Worm (Caenorhabditis elegans) whole organism, late embryonic: Measurements from ENCODE around the gene T05B4.12.

Source experiments
- C08G9.2 ChIP-seq: sonication (generic microtip); optimal IDR thresholded peaks from 2 replicates; lab custom pipeline; 2016; ENCODE audit warnings: mild to moderate bottlenecking, missing genetic modification characterization, moderate library complexity, missing compliant biosample characterization
- C38D4.7 ChIP-seq: fragments of 200-800 bp; sonication (Bioruptor generic); optimal IDR thresholded peaks from 2 replicates; lab custom pipeline; 2018; ENCODE audit warnings: mild to moderate bottlenecking, missing genetic modification characterization, moderate library complexity, missing compliant biosample characterization
- K02D7.2 ChIP-seq: sonication (generic microtip); optimal IDR thresholded peaks from 2 replicates; lab custom pipeline; 2017; ENCODE audit warnings: mild to moderate bottlenecking, missing genetic modification characterization, missing compliant biosample characterization
- K09A11.1 ChIP-seq: sonication (generic microtip); optimal IDR thresholded peaks from 2 replicates; lab custom pipeline; 2017; ENCODE audit warnings: antibody characterized with exemption, mild to moderate bottlenecking, missing genetic modification characterization, missing compliant biosample characterization; ENCODE audit not compliant: insufficient read depth
- T23F11.4 ChIP-seq: fragments of 200-800 bp; sonication (Bioruptor generic); optimal IDR thresholded peaks from 2 replicates; lab custom pipeline; 2018; ENCODE audit warnings: mild to moderate bottlenecking, missing genetic modification characterization, missing compliant biosample characterization
- Y22D7AL.16 ChIP-seq: sonication (generic microtip); optimal IDR thresholded peaks from 2 replicates; lab custom pipeline; 2016; ENCODE audit warnings: missing genetic modification characterization, missing compliant biosample characterization
- ama-1 ChIP-seq: fragments of 150-350 bp; optimal IDR thresholded peaks from 2 replicates; lab custom pipeline; 2014
- ceh-14 ChIP-seq: sonication (generic microtip); optimal IDR thresholded peaks from 2 replicates; lab custom pipeline; 2016; ENCODE audit warnings: missing genotype, missing genetic modification characterization, missing compliant biosample characterization
- ceh-18 ChIP-seq: sonication (generic microtip); optimal IDR thresholded peaks from 2 replicates; lab custom pipeline; 2016; ENCODE audit warnings: missing genetic modification characterization, missing compliant biosample characterization
- ceh-19 ChIP-seq: fragments of 200-800 bp; sonication (Bioruptor generic); optimal IDR thresholded peaks from 2 replicates; lab custom pipeline; 2018; ENCODE audit warnings: mild to moderate bottlenecking, missing genetic modification characterization, missing compliant biosample characterization
- ceh-22 ChIP-seq: sonication (generic microtip); optimal IDR thresholded peaks from 2 replicates; lab custom pipeline; 2017; ENCODE audit warnings: missing biosample characterization, missing genetic modification characterization
- ceh-31 ChIP-seq: sonication (generic microtip); optimal IDR thresholded peaks from 2 replicates; lab custom pipeline; 2016; ENCODE audit warnings: missing genetic modification characterization, missing compliant biosample characterization
- ceh-34 ChIP-seq: sonication (generic microtip); optimal IDR thresholded peaks from 2 replicates; lab custom pipeline; 2016; ENCODE audit warnings: mild to moderate bottlenecking, missing genetic modification characterization, missing compliant biosample characterization
- ceh-45 ChIP-seq: fragments of 200-800 bp; sonication (Bioruptor generic); IDR thresholded peaks from 2 replicates; pipeline ENCODE4 v1.3.6; 2022; ENCODE audit warnings: missing genetic modification reagents, missing genetic modification characterization, missing compliant biosample characterization
- che-1 ChIP-seq: sonication (generic microtip); optimal IDR thresholded peaks from 2 replicates; lab custom pipeline; 2016; ENCODE audit warnings: mild to moderate bottlenecking, missing genetic modification characterization, missing compliant biosample characterization
- dmd-4 ChIP-seq: sonication (generic microtip); optimal IDR thresholded peaks from 2 replicates; lab custom pipeline; 2016; ENCODE audit warnings: borderline replicate concordance, missing genetic modification characterization, missing compliant biosample characterization
- dve-1 ChIP-seq: sonication (generic microtip); optimal IDR thresholded peaks from 2 replicates; lab custom pipeline; 2017; ENCODE audit warnings: antibody characterized with exemption, mild to moderate bottlenecking, missing genetic modification characterization, missing compliant biosample characterization
- fkh-6 ChIP-seq: sonication (generic microtip); optimal IDR thresholded peaks from 2 replicates; lab custom pipeline; 2016; ENCODE audit warnings: missing genetic modification characterization, missing compliant biosample characterization
- gmeb-2 ChIP-seq: sonication (generic microtip); optimal IDR thresholded peaks from 2 replicates; lab custom pipeline; 2016; ENCODE audit warnings: missing genetic modification characterization, inconsistent platforms, missing compliant biosample characterization
- hlh-13 ChIP-seq: fragments of 200-800 bp; sonication (Bioruptor generic); optimal IDR thresholded peaks from 2 replicates; lab custom pipeline; 2018; ENCODE audit warnings: mild to moderate bottlenecking, missing genetic modification characterization, missing compliant biosample characterization
- hlh-8 ChIP-seq: sonication (generic microtip); optimal IDR thresholded peaks from 2 replicates; lab custom pipeline; 2016; ENCODE audit warnings: missing genotype, missing genetic modification characterization, missing compliant biosample characterization
- lim-6 ChIP-seq: sonication (generic microtip); optimal IDR thresholded peaks from 2 replicates; lab custom pipeline; 2016; ENCODE audit warnings: missing genetic modification characterization, missing compliant biosample characterization
- lin-11 ChIP-seq: fragments of 200-800 bp; sonication (Bioruptor generic); optimal IDR thresholded peaks from 2 replicates; lab custom pipeline; 2018; ENCODE audit warnings: mild to moderate bottlenecking, missing genetic modification characterization, missing compliant biosample characterization
- mec-3 ChIP-seq: sonication (generic microtip); optimal IDR thresholded peaks from 2 replicates; lab custom pipeline; 2016; ENCODE audit warnings: borderline replicate concordance, missing genetic modification characterization, missing compliant biosample characterization
- nfya-1 ChIP-seq: sonication (generic microtip); optimal IDR thresholded peaks from 2 replicates; lab custom pipeline; 2017; ENCODE audit warnings: missing genetic modification characterization, mild to moderate bottlenecking, missing compliant biosample characterization, antibody characterized with exemption, moderate library complexity
- nhr-11 ChIP-seq: fragments of 150-350 bp; optimal IDR thresholded peaks from 2 replicates; lab custom pipeline; 2014; ENCODE audit warnings: missing biosample characterization, missing genetic modification characterization
- nhr-232 ChIP-seq: sonication (generic microtip); optimal IDR thresholded peaks from 2 replicates; lab custom pipeline; 2016; ENCODE audit warnings: missing genetic modification characterization, missing compliant biosample characterization
- npax-4 ChIP-seq: sonication (generic microtip); optimal IDR thresholded peaks from 2 replicates; lab custom pipeline; 2016; ENCODE audit warnings: missing genetic modification characterization, missing compliant biosample characterization
- pag-3 ChIP-seq: sonication (generic microtip); optimal IDR thresholded peaks from 2 replicates; lab custom pipeline; 2016; ENCODE audit warnings: missing compliant biosample characterization, missing genetic modification characterization, borderline replicate concordance
- pat-9 ChIP-seq: fragments of 200-800 bp; sonication (Bioruptor generic); optimal IDR thresholded peaks from 2 replicates; lab custom pipeline; 2018; ENCODE audit warnings: mild to moderate bottlenecking, missing genetic modification characterization, moderate library complexity, missing compliant biosample characterization
- pha-4 ChIP-seq: fragments of 150-350 bp; optimal IDR thresholded peaks from 2 replicates; lab custom pipeline; 2018; ENCODE audit warnings: missing biosample characterization, missing genetic modification reagents, missing genetic modification characterization
- ref-2 ChIP-seq: sonication (generic microtip); optimal IDR thresholded peaks from 2 replicates; lab custom pipeline; 2016; ENCODE audit warnings: missing genetic modification characterization, missing compliant biosample characterization
- rnt-1 ChIP-seq: sonication (generic microtip); optimal IDR thresholded peaks from 2 replicates; lab custom pipeline; 2016; ENCODE audit warnings: missing genetic modification characterization, missing compliant biosample characterization
- sox-2 ChIP-seq: fragments of 200-800 bp; sonication (Bioruptor generic); IDR thresholded peaks from 2 replicates; pipeline ENCODE4 v1.3.6; 2022; ENCODE audit warnings: missing genetic modification reagents, missing genetic modification characterization, missing compliant biosample characterization
- unc-3 ChIP-seq, 2 experiments: fragments of 200-800 bp in 1 of 2; sonication (Bioruptor generic) in 1 of 2; sonication (generic microtip) in 1 of 2; conservative IDR thresholded peaks in 1 of 2; optimal IDR thresholded peaks in 1 of 2; 2 replicates each; pipeline versions ENCODE4 v1.3.6 to Lab custom; 2016 to 2022; ENCODE audit warnings: missing compliant biosample characterization in 2 of 2, missing genetic modification characterization in 2 of 2, missing genetic modification reagents in 1 of 2
- unc-42 ChIP-seq: sonication (generic microtip); optimal IDR thresholded peaks from 2 replicates; lab custom pipeline; 2016; ENCODE audit warnings: missing genotype, missing genetic modification characterization, missing compliant biosample characterization
- unc-55 ChIP-seq: sonication (generic microtip); optimal IDR thresholded peaks from 2 replicates; lab custom pipeline; 2017; ENCODE audit warnings: missing biosample characterization, missing genetic modification reagents, missing genetic modification characterization
- unc-86 ChIP-seq: sonication (generic microtip); optimal IDR thresholded peaks from 2 replicates; lab custom pipeline; 2016; ENCODE audit warnings: missing genetic modification characterization, missing compliant biosample characterization
- zip-5 ChIP-seq: sonication (generic microtip); optimal IDR thresholded peaks from 2 replicates; lab custom pipeline; 2016; ENCODE audit warnings: missing genetic modification characterization, missing compliant biosample characterization
- ztf-16 ChIP-seq: sonication (generic microtip); optimal IDR thresholded peaks from 2 replicates; lab custom pipeline; 2017; ENCODE audit warnings: missing genetic modification characterization, missing compliant biosample characterization

T05B4.12 gene

ce11 chrV:4109873-4110272 is 16.0 kb downstream of the T05B4.12 start, which contains the start of gene clc-18:
Gene clc-18 (minus strand): TSS chrV:4109973.
- TF ChIP-seq zip-5 (tag; lab: Kevin White, UChicago) (no peak), ceh-22 (tag; lab: Kevin White, UChicago) (no peak), unc-55 (GFP tag; lab: Kevin White, UChicago) (no peak), unc-86 (tag; lab: Kevin White, UChicago) (no peak), K09A11.1 (tag; lab: Kevin White, UChicago) (no peak), ceh-14 (no peak)
- TF ChIP-seq, all 69 proteins: peak for 0

DNA sequence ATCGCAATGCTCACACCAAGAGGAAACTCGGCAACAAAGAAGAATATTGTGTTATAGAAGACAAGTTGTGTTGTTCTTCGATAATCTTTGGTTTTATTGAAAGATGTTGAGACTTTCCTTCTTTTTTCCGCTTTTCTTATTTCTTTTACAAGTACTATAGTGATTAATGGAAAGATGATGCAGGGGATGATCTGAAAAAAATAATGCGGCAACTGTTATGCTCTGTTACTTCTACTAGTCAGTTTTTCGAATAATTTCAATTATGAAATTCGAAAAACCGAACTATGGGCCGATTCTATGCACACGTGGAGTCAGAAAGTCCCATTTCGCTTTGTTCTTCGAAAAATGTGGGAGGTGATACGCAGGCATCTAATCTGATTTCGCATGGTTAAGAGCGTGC is 19.1 kb downstream of the T05B4.12 start:
- TF ChIP-seq ztf-16 (tag; lab: Kevin White, UChicago) (no peak), ceh-34 (tag; lab: Kevin White, UChicago) (no peak), unc-55 (GFP tag; lab: Kevin White, UChicago) (no peak), mec-3 (tag; lab: Kevin White, UChicago) (no peak), pha-4 (no peak), npax-4 (tag; lab: Kevin White, UChicago) (no peak), T23F11.4 (GFP tag; lab: Kevin White, UChicago) (no peak), K02D7.2 (no peak), nhr-11 (tag; lab: Kevin White, UChicago) (no peak), pag-3 (tag; lab: Kevin White, UChicago) (no peak), nhr-232 (tag; lab: Kevin White, UChicago) (no peak)

DNA sequence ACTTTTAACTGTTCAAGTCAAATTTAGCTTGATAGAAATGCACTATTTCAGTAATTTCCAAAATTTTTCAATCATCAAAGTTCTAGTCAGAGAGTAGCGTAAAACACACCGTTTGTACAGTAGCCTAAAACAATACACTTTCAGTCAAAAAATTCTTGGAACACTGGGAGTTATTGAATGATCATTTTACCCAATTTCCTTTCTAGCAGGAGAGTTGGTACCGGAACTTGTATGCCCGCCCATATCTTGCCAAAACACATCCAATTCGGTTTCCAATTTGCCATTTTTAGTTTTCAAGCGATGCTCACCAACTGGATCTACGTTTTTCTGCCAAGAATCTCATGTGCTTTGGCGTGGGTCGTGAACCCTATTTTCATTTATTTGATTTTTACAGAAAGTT is 21.5 kb downstream of the T05B4.12 start, which contains the start of gene srj-39:
Gene srj-39, plus strand, starts transcription at position 301 of the 400 bp plus-strand sequence.
- TF ChIP-seq dve-1 (tag; lab: Kevin White, UChicago) (no peak), ceh-19 (GFP tag; lab: Kevin White, UChicago) (no peak), ref-2 (tag; lab: Kevin White, UChicago) (no peak), npax-4 (tag; lab: Kevin White, UChicago) (no peak), lim-6 (no peak), Y22D7AL.16 (tag; lab: Kevin White, UChicago) (no peak), ceh-18 (tag; lab: Kevin White, UChicago) (no peak), unc-42 (no peak), ceh-34 (tag; lab: Kevin White, UChicago) (no peak), nhr-11 (tag; lab: Kevin White, UChicago) (no peak), lin-11 (tag; lab: Kevin White, UChicago) (no peak), ama-1 (lab: Kevin White, UChicago) (no peak), pag-3 (tag; lab: Kevin White, UChicago) (no peak)
- TF ChIP-seq, all 69 proteins: peak for 0

- no peak for TF ChIP-seq unc-86 (tag; lab: Kevin White, UChicago)
Measured at ce11 chrV:4101567-4101966, 24.3 kb downstream of the T05B4.12 start, which contains the start of gene srj-40. Gene srj-40 (plus strand): TSS chrV:4101867.

DNA sequence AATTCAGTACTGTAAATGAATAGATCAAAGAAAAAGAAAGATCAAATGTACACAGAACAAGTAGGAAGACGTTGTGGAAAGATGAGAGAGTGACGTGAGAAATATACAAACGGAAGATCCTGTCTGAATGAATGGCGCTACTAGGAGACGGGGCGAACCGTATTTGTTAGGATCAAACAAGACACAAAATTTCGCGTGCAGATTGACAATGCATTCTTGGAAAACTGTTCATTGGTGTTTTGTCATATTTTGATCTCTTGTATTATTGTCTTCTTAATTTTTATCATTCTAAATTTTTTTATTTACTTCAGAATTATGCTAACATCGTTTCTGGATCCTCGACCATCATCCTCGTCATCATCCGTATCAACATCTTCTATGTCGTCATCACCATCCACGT is 31.1 kb downstream of the T05B4.12 start, which contains the start of gene nhr-181:
Gene nhr-181, plus strand, starts transcription at position 301 of the 400 bp plus-strand sequence.
- TF ChIP-seq unc-55 (GFP tag; lab: Kevin White, UChicago) = no peak
- TF ChIP-seq ref-2 (tag; lab: Kevin White, UChicago) = no peak
- no peak for TF ChIP-seq gmeb-2 (tag; lab: Kevin White, UChicago)
- no peak for TF ChIP-seq hlh-8 (tag; lab: Kevin White, UChicago)
- TF ChIP-seq pat-9 (tag; lab: Kevin White, UChicago) = no peak
- no peak for TF ChIP-seq sox-2
- no peak for TF ChIP-seq mec-3 (tag; lab: Kevin White, UChicago)
- TF ChIP-seq ceh-14 = no peak
- no peak for TF ChIP-seq ceh-31
- no peak for TF ChIP-seq hlh-13
- no peak for TF ChIP-seq zip-5 (tag; lab: Kevin White, UChicago)

DNA sequence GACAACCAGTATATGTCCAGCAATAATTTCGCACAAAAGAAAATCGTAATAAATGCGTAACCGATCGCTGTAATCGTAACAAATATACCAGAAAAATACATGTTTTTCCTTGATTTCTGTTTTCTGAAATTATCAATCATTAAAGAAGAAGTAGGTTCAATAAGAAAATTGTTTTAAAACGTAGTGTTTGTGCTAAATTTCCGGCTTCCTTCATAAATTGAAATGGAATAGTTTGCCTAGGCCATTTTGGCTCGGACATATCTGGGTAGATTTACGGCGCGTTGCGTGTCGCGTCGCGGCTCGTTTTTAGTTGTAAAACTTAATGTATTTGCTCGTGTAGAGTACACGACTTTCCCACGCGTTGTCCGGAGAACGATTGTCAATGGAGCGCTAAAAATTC is 42.9 kb downstream of the T05B4.12 start, which contains the start of gene F38H12.5:
Gene F38H12.5, minus strand, starts transcription at position 101 of the 400 bp plus-strand sequence.
- TF ChIP-seq pat-9 (tag; lab: Kevin White, UChicago) = no peak
- no peak for TF ChIP-seq unc-3 (GFP tag; conservative IDR thresholded peaks at IDR 0.05; lab: Robert Waterston, UW)
- no peak for TF ChIP-seq unc-3 (tag; optimal IDR thresholded peaks at IDR 0.05; lab: Kevin White, UChicago)
- TF ChIP-seq ceh-31 = no peak
- TF ChIP-seq C38D4.7 (GFP tag; lab: Kevin White, UChicago) = no peak
- no peak for TF ChIP-seq rnt-1 (tag; lab: Kevin White, UChicago)
- no peak for TF ChIP-seq ceh-45
- no peak for TF ChIP-seq che-1 (tag; lab: Kevin White, UChicago)
- no peak for TF ChIP-seq C08G9.2
- no peak for TF ChIP-seq zip-5 (tag; lab: Kevin White, UChicago)
- TF ChIP-seq fkh-6 (tag; lab: Kevin White, UChicago) = no peak
- no peak for TF ChIP-seq nhr-232 (tag; lab: Kevin White, UChicago)
- TF ChIP-seq dmd-4 (tag; lab: Kevin White, UChicago) = no peak
- no peak for TF ChIP-seq nfya-1 (tag; lab: Kevin White, UChicago)
- no peak for TF ChIP-seq ceh-22 (tag; lab: Kevin White, UChicago)
- TF ChIP-seq ama-1 (lab: Kevin White, UChicago) = no peak
